Worm (Caenorhabditis elegans) whole organism, early embryonic: ENCODE results near the gene sams-1.

Experiments used
- B0310.2 ChIP-seq: sonication (generic microtip); optimal IDR thresholded peaks from 2 replicates; lab custom pipeline; 2016; ENCODE audit warnings: mild to moderate bottlenecking, missing genetic modification characterization, missing compliant biosample characterization
- F13C5.2 ChIP-seq: sonication (generic microtip); optimal IDR thresholded peaks from 2 replicates; lab custom pipeline; 2017; ENCODE audit warnings: mild to moderate bottlenecking, missing genetic modification characterization, inconsistent platforms, missing compliant biosample characterization
- aly-1 ChIP-seq: sonication (generic microtip); optimal IDR thresholded peaks from 2 replicates; lab custom pipeline; 2016; ENCODE audit warnings: missing genetic modification characterization, missing compliant biosample characterization
- ama-1 ChIP-seq: fragments of 150-350 bp; optimal IDR thresholded peaks from 2 replicates; lab custom pipeline; 2014
- ceh-13 ChIP-seq: fragments of 200-800 bp; sonication (Bioruptor generic); optimal IDR thresholded peaks from 2 replicates; lab custom pipeline; 2018; ENCODE audit warnings: mild to moderate bottlenecking, missing genetic modification characterization, missing compliant biosample characterization
- ceh-36 ChIP-seq: sonication (generic microtip); optimal IDR thresholded peaks from 2 replicates; lab custom pipeline; 2016; ENCODE audit warnings: missing genetic modification characterization, inconsistent platforms, missing compliant biosample characterization
- ets-7 ChIP-seq: sonication (generic microtip); optimal IDR thresholded peaks from 2 replicates; lab custom pipeline; 2016; ENCODE audit warnings: missing genotype, missing genetic modification characterization, missing compliant biosample characterization
- flt-1 ChIP-seq: fragments of 200-800 bp; sonication (Bioruptor generic); IDR thresholded peaks from 2 replicates; pipeline ENCODE4 v1.3.6; 2022; ENCODE audit warnings: missing genetic modification characterization, missing compliant biosample characterization
- hmbx-1 ChIP-seq: sonication (generic microtip); optimal IDR thresholded peaks from 2 replicates; lab custom pipeline; 2016; ENCODE audit warnings: mild to moderate bottlenecking, missing genetic modification characterization, missing compliant biosample characterization
- hmg-4 ChIP-seq: fragments of 200-800 bp; sonication (Bioruptor generic); optimal IDR thresholded peaks from 2 replicates; lab custom pipeline; 2018; ENCODE audit warnings: mild to moderate bottlenecking, missing genetic modification characterization, missing compliant biosample characterization
- hnd-1 ChIP-seq: sonication (generic microtip); optimal IDR thresholded peaks from 2 replicates; lab custom pipeline; 2016; ENCODE audit warnings: missing genetic modification characterization, missing compliant biosample characterization
- pes-1 ChIP-seq: fragments of 200-800 bp; sonication (Bioruptor generic); IDR thresholded peaks from 2 replicates; pipeline ENCODE4 v1.3.6; 2022; ENCODE audit warnings: missing genetic modification reagents, missing genetic modification characterization, missing compliant biosample characterization
- scrt-1 ChIP-seq: fragments of 200-800 bp; sonication (Bioruptor generic); IDR thresholded peaks from 2 replicates; pipeline ENCODE4 v1.3.6; 2022; ENCODE audit warnings: missing genetic modification characterization, missing compliant biosample characterization
- sea-1 ChIP-seq: fragments of 200-800 bp; sonication (Bioruptor generic); conservative IDR thresholded peaks from 2 replicates; pipeline ENCODE4 v1.3.6; 2022; ENCODE audit warnings: missing genetic modification characterization, missing compliant biosample characterization
- tbx-11 ChIP-seq: fragments of 200-800 bp; sonication (Bioruptor generic); IDR thresholded peaks from 2 replicates; pipeline ENCODE4 v1.3.6; 2022; ENCODE audit warnings: missing genetic modification characterization, missing compliant biosample characterization
- tbx-37 ChIP-seq: fragments of 200-800 bp; sonication (Bioruptor generic); conservative IDR thresholded peaks from 2 replicates; pipeline ENCODE4 v1.3.6; 2022; ENCODE audit warnings: missing genetic modification reagents, missing genetic modification characterization, missing compliant biosample characterization
- tra-4 ChIP-seq: sonication (generic microtip); optimal IDR thresholded peaks from 2 replicates; lab custom pipeline; 2017; ENCODE audit warnings: missing genetic modification characterization, missing compliant biosample characterization

sams-1 gene

ce11 chrX:11969554-11969953, 3.8 kb downstream of the sams-1 start:
- TF ChIP-seq tbx-11 (GFP tag; lab: Robert Waterston, UW) (no peak), scrt-1 (GFP tag; lab: Robert Waterston, UW) (no peak), ceh-13 (GFP tag; lab: Kevin White, UChicago) (no peak), flt-1 (no peak), hmbx-1 (tag; lab: Kevin White, UChicago) (no peak)

DNA sequence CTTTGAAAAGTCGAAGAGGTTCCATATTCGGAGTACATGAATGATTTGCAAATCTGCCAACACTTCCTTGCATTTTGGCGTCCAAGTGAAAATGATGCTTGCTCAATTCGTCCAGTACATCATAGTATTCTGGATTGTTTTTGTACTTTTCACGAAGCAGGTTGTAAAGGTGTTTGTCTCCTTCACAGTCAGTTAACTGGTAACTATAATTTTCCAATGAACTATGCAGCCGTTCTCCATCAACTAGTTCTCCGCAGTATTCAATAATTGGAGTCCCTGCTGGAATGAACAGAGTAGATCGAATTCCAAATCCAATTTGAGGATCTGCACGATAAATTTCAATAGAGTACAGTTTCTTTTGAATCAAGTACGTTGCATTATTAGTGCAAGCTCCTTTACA, 5.6 kb downstream of the sams-1 start:
- no peak for TF ChIP-seq hmg-4
- TF ChIP-seq aly-1: no peak
- TF ChIP-seq flt-1: no peak
- no peak for TF ChIP-seq B0310.2 (tag; lab: Kevin White, UChicago)
- no peak for TF ChIP-seq ets-7 (tag; lab: Kevin White, UChicago)
- no peak for TF ChIP-seq pes-1 (GFP tag; lab: Robert Waterston, UW)
- TF ChIP-seq F13C5.2: no peak
- no peak for TF ChIP-seq ama-1 (lab: Kevin White, UChicago)
- TF ChIP-seq tbx-37 (GFP tag; lab: Robert Waterston, UW): no peak
- TF ChIP-seq ceh-13 (GFP tag; lab: Kevin White, UChicago): no peak
- TF ChIP-seq sea-1 (GFP tag; lab: Robert Waterston, UW): no peak
- no peak for TF ChIP-seq tbx-11 (GFP tag; lab: Robert Waterston, UW)
- TF ChIP-seq ceh-36 (tag; lab: Kevin White, UChicago): no peak
- TF ChIP-seq tra-4 (tag; lab: Kevin White, UChicago): no peak
- no peak for TF ChIP-seq hnd-1
- TF ChIP-seq scrt-1 (GFP tag; lab: Robert Waterston, UW): no peak
- TF ChIP-seq hmbx-1 (tag; lab: Kevin White, UChicago): no peak

DNA sequence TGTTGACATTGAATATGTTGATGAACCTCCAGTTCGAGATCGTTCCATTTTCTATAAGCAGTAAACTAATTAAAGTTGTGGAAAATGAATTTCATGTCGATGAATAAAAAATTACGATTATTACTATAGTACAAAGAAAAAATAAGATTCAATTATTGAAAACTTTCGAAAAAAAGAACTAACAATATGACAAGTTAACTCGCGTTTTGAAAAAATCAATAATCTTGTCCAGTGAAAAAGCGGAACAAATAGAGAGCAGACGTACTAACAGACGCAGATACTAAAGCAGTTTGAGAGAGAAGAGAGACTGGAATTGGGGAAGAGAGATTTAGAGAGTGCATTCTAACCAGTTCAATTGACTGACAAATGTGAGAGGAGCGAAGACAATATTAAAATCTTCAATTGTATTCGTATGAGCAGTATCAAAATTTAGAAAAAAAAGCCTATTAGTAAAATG, 8.9 kb downstream of the sams-1 start, which contains the start of gene set-6:
Gene set-6, minus strand, starts transcription at position 51 of the 457 bp plus-strand sequence.
- TF ChIP-seq tbx-11 (GFP tag; lab: Robert Waterston, UW): no peak
- no peak for TF ChIP-seq ceh-13 (GFP tag; lab: Kevin White, UChicago)
- no peak for TF ChIP-seq flt-1
- TF ChIP-seq B0310.2 (tag; lab: Kevin White, UChicago): no peak
- no peak for TF ChIP-seq aly-1
- no peak for TF ChIP-seq hmg-4
- TF ChIP-seq pes-1 (GFP tag; lab: Robert Waterston, UW): no peak
- no peak for TF ChIP-seq hmbx-1 (tag; lab: Kevin White, UChicago)
- no peak for TF ChIP-seq tra-4 (tag; lab: Kevin White, UChicago)
- TF ChIP-seq scrt-1 (GFP tag; lab: Robert Waterston, UW): no peak
- TF ChIP-seq tbx-37 (GFP tag; lab: Robert Waterston, UW): no peak
- TF ChIP-seq ama-1 (lab: Kevin White, UChicago): no peak
- TF ChIP-seq hnd-1: no peak

DNA sequence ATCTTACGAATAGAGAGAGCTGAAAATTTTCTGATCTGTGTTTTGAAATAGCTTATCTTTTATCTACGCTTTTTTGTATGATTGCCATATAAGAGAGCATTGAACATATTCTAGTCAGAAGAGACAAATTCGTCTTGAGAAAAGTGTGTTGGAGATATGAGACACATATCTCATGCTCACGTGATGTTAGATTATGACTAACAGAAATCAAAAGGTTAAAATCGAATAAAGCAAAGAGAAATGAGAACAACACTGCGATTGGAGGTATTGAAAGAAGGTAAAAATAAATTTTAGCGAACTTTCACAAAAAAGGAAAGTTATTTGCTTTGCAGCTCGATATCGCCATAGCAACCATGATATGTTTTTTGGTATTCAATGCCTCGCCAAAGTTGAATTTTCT, 16.3 kb downstream of the sams-1 start, which contains the start of gene nhr-167:
Gene nhr-167, minus strand, starts transcription at position 21 of the 400 bp plus-strand sequence.
- TF ChIP-seq sea-1 (GFP tag; lab: Robert Waterston, UW): no peak
- TF ChIP-seq B0310.2 (tag; lab: Kevin White, UChicago): no peak
- TF ChIP-seq tbx-11 (GFP tag; lab: Robert Waterston, UW): no peak
- no peak for TF ChIP-seq flt-1
- no peak for TF ChIP-seq tra-4 (tag; lab: Kevin White, UChicago)
- no peak for TF ChIP-seq tbx-37 (GFP tag; lab: Robert Waterston, UW)
- no peak for TF ChIP-seq hnd-1
- no peak for TF ChIP-seq pes-1 (GFP tag; lab: Robert Waterston, UW)
- no peak for TF ChIP-seq hmg-4
- no peak for TF ChIP-seq hmbx-1 (tag; lab: Kevin White, UChicago)
- TF ChIP-seq F13C5.2: no peak

DNA sequence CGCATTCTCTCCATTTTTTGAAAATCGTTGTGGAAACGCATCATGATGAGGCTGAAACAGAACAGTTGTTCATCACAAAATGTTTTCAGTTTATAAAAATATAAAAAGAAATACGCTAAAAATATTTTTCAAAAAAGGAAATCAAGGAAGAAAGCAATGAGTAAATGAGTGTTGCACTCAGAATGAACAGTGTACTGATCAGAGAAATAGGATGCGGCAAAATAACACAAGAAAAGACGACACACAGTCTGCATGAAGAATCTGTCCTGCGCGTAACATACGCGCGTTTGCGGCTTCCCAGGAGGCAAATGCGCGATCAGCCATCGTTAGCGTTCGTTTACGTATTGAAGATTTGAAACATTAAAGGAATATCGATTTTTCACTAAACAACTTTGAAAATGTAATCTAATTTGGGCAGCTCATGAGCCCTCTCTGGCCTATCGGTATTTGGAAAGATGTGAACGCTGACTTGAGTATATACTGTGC, 17.9 kb downstream of the sams-1 start, which contains the start of gene C49F5.3:
Gene C49F5.3, minus strand, starts transcription at position 51 of the 486 bp plus-strand sequence.
- no peak for TF ChIP-seq ceh-13 (GFP tag; lab: Kevin White, UChicago)
- TF ChIP-seq pes-1 (GFP tag; lab: Robert Waterston, UW): no peak
- no peak for TF ChIP-seq ama-1 (lab: Kevin White, UChicago)
- TF ChIP-seq hmbx-1 (tag; lab: Kevin White, UChicago): no peak
- no peak for TF ChIP-seq B0310.2 (tag; lab: Kevin White, UChicago)
- no peak for TF ChIP-seq hnd-1
- no peak for TF ChIP-seq aly-1
- no peak for TF ChIP-seq sea-1 (GFP tag; lab: Robert Waterston, UW)
- TF ChIP-seq tbx-11 (GFP tag; lab: Robert Waterston, UW): no peak
- no peak for TF ChIP-seq flt-1
- TF ChIP-seq tbx-37 (GFP tag; lab: Robert Waterston, UW): no peak
- no peak for TF ChIP-seq scrt-1 (GFP tag; lab: Robert Waterston, UW)
- no peak for TF ChIP-seq ets-7 (tag; lab: Kevin White, UChicago)
- TF ChIP-seq hmg-4: no peak

ce11 chrX:11985887-11986286, 20.1 kb downstream of the sams-1 start, which contains the start of gene C49F5.5:
C49F5.5 (plus strand) TSS chrX:11986187.
- TF ChIP-seq tbx-11 (GFP tag; lab: Robert Waterston, UW) (no peak), B0310.2 (tag; lab: Kevin White, UChicago) (no peak), scrt-1 (GFP tag; lab: Robert Waterston, UW) (no peak), hmbx-1 (tag; lab: Kevin White, UChicago) (no peak), hnd-1 (no peak), flt-1 (no peak), ceh-13 (GFP tag; lab: Kevin White, UChicago) (no peak), ets-7 (tag; lab: Kevin White, UChicago) (no peak)

DNA sequence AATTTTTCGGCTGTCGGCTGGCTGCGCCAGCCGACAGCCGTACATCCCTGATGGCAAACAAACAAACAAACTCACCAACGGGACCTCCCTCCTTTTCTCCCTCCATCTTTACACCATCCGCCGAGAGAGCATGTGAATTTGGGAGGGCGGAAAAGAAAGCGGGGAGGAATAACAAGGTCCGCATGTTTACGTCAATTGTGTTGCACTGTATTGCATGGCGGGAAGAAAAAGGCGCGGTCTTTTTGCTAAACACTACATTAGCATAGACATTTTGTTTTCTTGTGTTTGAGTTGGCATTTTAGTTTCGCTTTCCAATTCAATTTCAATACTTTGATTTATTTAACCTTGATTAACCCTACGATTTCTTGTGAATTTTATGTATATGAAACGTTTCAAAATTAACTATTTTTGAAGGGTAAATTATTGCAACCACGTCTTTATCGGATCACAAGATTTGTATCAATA, 22.2 kb downstream of the sams-1 start, which contains the start of gene C49F5.6:
Gene C49F5.6, plus strand, starts transcription at position 415 of the 465 bp plus-strand sequence.
- no peak for TF ChIP-seq scrt-1 (GFP tag; lab: Robert Waterston, UW)
- TF ChIP-seq tbx-11 (GFP tag; lab: Robert Waterston, UW): no peak
- TF ChIP-seq F13C5.2: no peak
- TF ChIP-seq sea-1 (GFP tag; lab: Robert Waterston, UW): no peak
- TF ChIP-seq flt-1: no peak
- TF ChIP-seq pes-1 (GFP tag; lab: Robert Waterston, UW): no peak
- no peak for TF ChIP-seq B0310.2 (tag; lab: Kevin White, UChicago)
- TF ChIP-seq aly-1: no peak
- TF ChIP-seq tbx-37 (GFP tag; lab: Robert Waterston, UW): no peak
- TF ChIP-seq hnd-1: no peak
- no peak for TF ChIP-seq ceh-13 (GFP tag; lab: Kevin White, UChicago)
- TF ChIP-seq ets-7 (tag; lab: Kevin White, UChicago): no peak
- TF ChIP-seq ceh-36 (tag; lab: Kevin White, UChicago): no peak
- no peak for TF ChIP-seq hmg-4
- no peak for TF ChIP-seq hmbx-1 (tag; lab: Kevin White, UChicago)
- no peak for TF ChIP-seq tra-4 (tag; lab: Kevin White, UChicago)
- no peak for TF ChIP-seq ama-1 (lab: Kevin White, UChicago)
